2 fruit fly cellular contexts compared by ENCODE assay signal in genomic region chr3L:4304244-4304959, dm6.
TF ChIP-seq lines count a peak whose summit lies in the region.

No protein-coding gene starts in this region.

TF ChIP-seq in whole organism, embryonic, 481 proteins besides CTCF, POLR2A, EP300 and RAD21 (continued from another document):
- no peak for TF ChIP-seq sug (tag; optimal IDR thresholded peaks at IDR 0.05; lab: Kevin White, UChicago)
- peak; percentile 0 for TF ChIP-seq Sox102F (GFP tag; optimal IDR thresholded peaks at IDR 0.05; lab: Kevin White, UChicago)
- no peak for TF ChIP-seq knrl (GFP tag; IDR thresholded peaks at IDR 0.05; lab: Robert Waterston, UW; ENCODE audit: partially characterized antibody)
- TF ChIP-seq Ets65A (GFP tag; lab: Kevin White, UChicago) = peak; percentile 85

TF ChIP-seq in whole organism, prepupa, 60 proteins besides CTCF, POLR2A, EP300 and RAD21 (continued from another document):
- peak; percentile 47 for TF ChIP-seq Sox15 (GFP tag; optimal IDR thresholded peaks at IDR 0.05; lab: Kevin White, UChicago)
- peak; percentile 90 for TF ChIP-seq esn (GFP tag; optimal IDR thresholded peaks at IDR 0.05; lab: Kevin White, UChicago)
- peak; percentile 92 for TF ChIP-seq CG6854 (GFP tag; optimal IDR thresholded peaks at IDR 0.05; lab: Kevin White, UChicago)
- peak; percentile 48 for TF ChIP-seq Hr38 (GFP tag; optimal IDR thresholded peaks at IDR 0.05; lab: Kevin White, UChicago)
- peak; percentile 81 for TF ChIP-seq dac (GFP tag; optimal IDR thresholded peaks at IDR 0.05; lab: Kevin White, UChicago)
- TF ChIP-seq Gug (GFP tag; IDR thresholded peaks at IDR 0.05; lab: Robert Waterston, UW) = peak; percentile 84
- TF ChIP-seq CG6276 (GFP tag; optimal IDR thresholded peaks at IDR 0.05; lab: Kevin White, UChicago) = peak; percentile 92
- TF ChIP-seq Eip78C (GFP tag; lab: Kevin White, UChicago) = peak; percentile 97
- no peak for TF ChIP-seq fd85E (GFP tag; optimal IDR thresholded peaks at IDR 0.05; lab: Kevin White, UChicago)
- peak; percentile 91 for TF ChIP-seq Met (GFP tag; optimal IDR thresholded peaks at IDR 0.05; lab: Kevin White, UChicago)
- TF ChIP-seq Blimp-1 (GFP tag; optimal IDR thresholded peaks at IDR 0.05; lab: Kevin White, UChicago) = peak; percentile 100
- peak; percentile 89 for TF ChIP-seq Eip75B (GFP tag; optimal IDR thresholded peaks at IDR 0.05; lab: Kevin White, UChicago)
- TF ChIP-seq Hr39 (GFP tag; optimal IDR thresholded peaks at IDR 0.05; lab: Kevin White, UChicago) = peak; percentile 89
- peak; percentile 84 for TF ChIP-seq CG8632 (GFP tag; optimal IDR thresholded peaks at IDR 0.05; lab: Kevin White, UChicago)
- TF ChIP-seq achi (GFP tag; optimal IDR thresholded peaks at IDR 0.05; lab: Kevin White, UChicago) = peak; percentile 88
- TF ChIP-seq Ets21C (GFP tag; optimal IDR thresholded peaks at IDR 0.05; lab: Kevin White, UChicago) = peak; percentile 70
- peak; percentile 85 for TF ChIP-seq acj6 (GFP tag; optimal IDR thresholded peaks at IDR 0.05; lab: Kevin White, UChicago)
- TF ChIP-seq CG3919 (GFP tag; optimal IDR thresholded peaks at IDR 0.05; lab: Kevin White, UChicago) = peak; percentile 92
- peak; percentile 21 to 81 for TF ChIP-seq salr (GFP tag; optimal IDR thresholded peaks at IDR 0.05; lab: Kevin White, UChicago)
- peak; percentile 90 for TF ChIP-seq Smox (GFP tag; optimal IDR thresholded peaks at IDR 0.05; lab: Kevin White, UChicago)
- peak; percentile 75 for TF ChIP-seq CG11902 (GFP tag; optimal IDR thresholded peaks at IDR 0.05; lab: Kevin White, UChicago)
- peak; percentile 97 for TF ChIP-seq CG8119 (GFP tag; IDR thresholded peaks at IDR 0.05; lab: Robert Waterston, UW)
- peak; percentile 88 for TF ChIP-seq OdsH (GFP tag; optimal IDR thresholded peaks at IDR 0.05; lab: Kevin White, UChicago)
- peak; percentile 79 for TF ChIP-seq CG7368 (GFP tag; optimal IDR thresholded peaks at IDR 0.05; lab: Kevin White, UChicago)
- TF ChIP-seq fd59A (GFP tag; optimal IDR thresholded peaks at IDR 0.05; lab: Kevin White, UChicago) = peak; percentile 59
- peak; percentile 76 for TF ChIP-seq CG11762 (GFP tag; optimal IDR thresholded peaks at IDR 0.05; lab: Kevin White, UChicago; ENCODE audit: insufficient read depth)
- TF ChIP-seq CG15336 (GFP tag; IDR thresholded peaks at IDR 0.05; lab: Robert Waterston, UW) = peak; percentile 98
- TF ChIP-seq vri (GFP tag; optimal IDR thresholded peaks at IDR 0.05; lab: Kevin White, UChicago) = peak; percentile 63
- peak; percentile 79 for TF ChIP-seq CG10669 (GFP tag; optimal IDR thresholded peaks at IDR 0.05; lab: Kevin White, UChicago)
- peak; percentile 92 for TF ChIP-seq Hr4 (GFP tag; optimal IDR thresholded peaks at IDR 0.05; lab: Kevin White, UChicago)
- TF ChIP-seq topi (GFP tag; optimal IDR thresholded peaks at IDR 0.05; lab: Kevin White, UChicago) = peak; percentile 87
- TF ChIP-seq fkh (GFP tag; optimal IDR thresholded peaks at IDR 0.05; lab: Kevin White, UChicago) = no peak
- TF ChIP-seq spab (GFP tag; optimal IDR thresholded peaks at IDR 0.05; lab: Kevin White, UChicago) = peak; percentile 69
- TF ChIP-seq CG34406 (GFP tag; optimal IDR thresholded peaks at IDR 0.05; lab: Kevin White, UChicago) = peak; percentile 83
- TF ChIP-seq CG16779 (tag; optimal IDR thresholded peaks at IDR 0.05; lab: Kevin White, UChicago) = peak; percentile 73
- TF ChIP-seq pdm3 (GFP tag; optimal IDR thresholded peaks at IDR 0.05; lab: Kevin White, UChicago) = peak; percentile 90
- TF ChIP-seq Sox14 (GFP tag; optimal IDR thresholded peaks at IDR 0.05; lab: Kevin White, UChicago) = peak; percentile 89
TF ChIP-seq in whole organism, prepupa: peak in this region for 58.
